Fruit fly (Drosophila melanogaster): ENCODE results near the gene CG11594.
A peak's percentile ranks its signal among the peaks of the same experiment; 100 is the strongest.

Gene CG11594

DNA sequence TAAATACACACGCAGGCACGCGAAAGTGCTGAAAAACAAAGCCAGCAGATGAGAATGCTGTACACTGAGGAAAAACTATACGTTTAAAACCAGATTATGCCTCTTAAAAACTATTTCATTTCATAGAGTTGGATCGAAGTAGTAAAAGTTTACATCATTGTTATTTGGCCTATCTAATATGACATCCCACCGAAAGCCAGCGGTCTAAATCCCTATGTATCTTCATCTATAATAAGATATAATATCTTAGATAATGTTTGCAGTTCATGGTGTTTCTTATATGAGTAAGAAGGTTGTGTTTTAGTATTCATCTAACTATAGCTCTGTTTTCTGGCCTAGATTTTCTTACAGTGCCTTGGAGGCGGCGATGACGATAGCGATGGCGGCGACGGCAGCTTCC is 15.7 kb downstream of the CG11594 start (continued):
- peak; percentile 51 for TF ChIP-seq gem (tag; optimal IDR thresholded peaks at IDR 0.05)
- no peak for TF ChIP-seq CG17385 (GFP tag; optimal IDR thresholded peaks at IDR 0.05)
- no peak for TF ChIP-seq CG34224 (GFP tag; IDR thresholded peaks at IDR 0.05; ENCODE audit: partially characterized antibody)
- TF ChIP-seq Ravus (GFP tag; IDR thresholded peaks at IDR 0.05), result no peak
- no peak for TF ChIP-seq CG12236 (GFP tag; optimal IDR thresholded peaks at IDR 0.05)
- no peak for TF ChIP-seq CG12659 (GFP tag; optimal IDR thresholded peaks at IDR 0.05)
- TF ChIP-seq Elba2 (GFP tag; optimal IDR thresholded peaks at IDR 0.05), result no peak
- TF ChIP-seq CG13296 (GFP tag; optimal IDR thresholded peaks at IDR 0.05), result no peak
- TF ChIP-seq CG34376 (GFP tag; optimal IDR thresholded peaks at IDR 0.05), result no peak
- TF ChIP-seq CG11456 (GFP tag; IDR thresholded peaks at IDR 0.05), result no peak
- TF ChIP-seq CG31365 (tag; optimal IDR thresholded peaks at IDR 0.05), result no peak
- no peak for TF ChIP-seq CG17802 (tag; optimal IDR thresholded peaks at IDR 0.05)
- peak; percentile 24 for TF ChIP-seq Oli (tag; optimal IDR thresholded peaks at IDR 0.05)
- no peak for TF ChIP-seq NC2β (GFP tag; optimal IDR thresholded peaks at IDR 0.05)
- TF ChIP-seq BEAF-32 (GFP tag; optimal IDR thresholded peaks at IDR 0.05), result no peak
- no peak for TF ChIP-seq Mes4 (GFP tag; optimal IDR thresholded peaks at IDR 0.05)
- TF ChIP-seq Bteb2 (GFP tag; optimal IDR thresholded peaks at IDR 0.05), result no peak
- TF ChIP-seq MBD-R2 (GFP tag; IDR thresholded peaks at IDR 0.05), result no peak
- no peak for TF ChIP-seq Mrtf (GFP tag; IDR thresholded peaks at IDR 0.05)
- no peak for TF ChIP-seq CG30403 (GFP tag; optimal IDR thresholded peaks at IDR 0.05)
- TF ChIP-seq CG5180 (GFP tag; optimal IDR thresholded peaks at IDR 0.05), result no peak
- TF ChIP-seq Sox102F (GFP tag; optimal IDR thresholded peaks at IDR 0.05), result peak; percentile 11
- peak; percentile 70 for TF ChIP-seq scrt (GFP tag; optimal IDR thresholded peaks at IDR 0.05)
- no peak for TF ChIP-seq Stat92E (GFP tag; optimal IDR thresholded peaks at IDR 0.05)
- TF ChIP-seq CG4707 (GFP tag; optimal IDR thresholded peaks at IDR 0.05), result no peak
- no peak for TF ChIP-seq CG32767 (GFP tag; IDR thresholded peaks at IDR 0.05)
- peak; percentile 21 for TF ChIP-seq CoRest (tag; optimal IDR thresholded peaks at IDR 0.05)
- TF ChIP-seq Atf6 (GFP tag; IDR thresholded peaks at IDR 0.05), result no peak
- peak; percentile 30 for TF ChIP-seq CG9727 (GFP tag; optimal IDR thresholded peaks at IDR 0.05)
- TF ChIP-seq chn (GFP tag; optimal IDR thresholded peaks at IDR 0.05), result no peak
- no peak for TF ChIP-seq yki (optimal IDR thresholded peaks at IDR 0.05)
- TF ChIP-seq CG18262 (tag; optimal IDR thresholded peaks at IDR 0.05), result peak; percentile 43
- no peak for TF ChIP-seq CG1602 (GFP tag; optimal IDR thresholded peaks at IDR 0.05)
- no peak for TF ChIP-seq tin (GFP tag; optimal IDR thresholded peaks at IDR 0.05)
- no peak for TF ChIP-seq sc (optimal IDR thresholded peaks at IDR 0.05)
- TF ChIP-seq sc (GFP tag; optimal IDR thresholded peaks at IDR 0.05), result no peak
- no peak for TF ChIP-seq Dbx (GFP tag; IDR thresholded peaks at IDR 0.05)
- TF ChIP-seq CG5245 (GFP tag; optimal IDR thresholded peaks at IDR 0.05), result no peak
- no peak for TF ChIP-seq Scr (GFP tag; IDR thresholded peaks at IDR 0.05; ENCODE audit: partially characterized antibody)

DNA sequence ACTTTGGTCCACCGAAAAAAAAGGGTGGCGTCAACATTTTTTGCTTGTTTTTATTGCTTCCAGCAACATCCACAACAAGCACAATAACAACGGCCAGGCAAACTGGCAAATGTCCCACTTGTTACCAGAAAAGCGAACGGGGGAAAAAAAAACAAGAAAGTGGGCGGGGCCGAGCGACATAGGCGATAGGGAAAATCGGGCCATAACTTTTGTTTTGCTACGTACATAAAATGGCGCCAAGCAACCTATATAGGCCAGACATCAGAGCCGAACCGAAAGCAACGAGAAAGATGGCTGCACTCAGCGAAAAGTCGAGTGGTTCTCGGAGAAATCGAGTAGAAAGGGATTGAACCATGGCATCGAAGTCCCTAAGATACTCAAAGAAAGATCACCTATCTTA is 18.6 kb downstream of the CG11594 start:
- peak; percentile 22 for TF ChIP-seq CG2678 (tag; optimal IDR thresholded peaks at IDR 0.05)
- no peak for TF ChIP-seq CG15269 (tag; optimal IDR thresholded peaks at IDR 0.05)
- TF ChIP-seq Hr39 (optimal IDR thresholded peaks at IDR 0.05), result no peak
- TF ChIP-seq peb (GFP tag; IDR thresholded peaks at IDR 0.05), result no peak
- no peak for TF ChIP-seq CG31224 (GFP tag; IDR thresholded peaks at IDR 0.05)
- no peak for TF ChIP-seq toy (GFP tag; IDR thresholded peaks at IDR 0.05)
- no peak for TF ChIP-seq CG11695 (GFP tag; IDR thresholded peaks at IDR 0.05)
- TF ChIP-seq CG17328 (GFP tag; IDR thresholded peaks at IDR 0.05), result no peak
- TF ChIP-seq lola (GFP tag; optimal IDR thresholded peaks at IDR 0.05), result no peak
- TF ChIP-seq az2 (GFP tag; optimal IDR thresholded peaks at IDR 0.05), result peak; percentile 4
- TF ChIP-seq CG10209 (GFP tag; optimal IDR thresholded peaks at IDR 0.05), result peak; percentile 21
- no peak for TF ChIP-seq CG11504 (tag; optimal IDR thresholded peaks at IDR 0.05)
- TF ChIP-seq TFAM (GFP tag; optimal IDR thresholded peaks at IDR 0.05), result no peak
- no peak for TF ChIP-seq bab2 (GFP tag; optimal IDR thresholded peaks at IDR 0.05)
- TF ChIP-seq tio (GFP tag; optimal IDR thresholded peaks at IDR 0.05), result no peak
- TF ChIP-seq Bteb2 (GFP tag; optimal IDR thresholded peaks at IDR 0.05), result no peak

Measured in whole organism, embryonic.